Fruit fly (Drosophila melanogaster) whole organism, embryonic: ENCODE results near the gene Fdh.

ENCODE experiments used
- Adf1 ChIP-seq: fragments of 200-800 bp; sonication (Bioruptor generic); IDR thresholded peaks from 2 replicates; pipeline ENCODE4 v1.3.6; 2022; ENCODE audit warnings: missing biosample characterization, missing genetic modification characterization
- CG10543 ChIP-seq: fragments of 200-800 bp; sonication (Bioruptor generic); optimal IDR thresholded peaks from 3 replicates; lab custom pipeline; 2017; ENCODE audit warnings: missing biosample characterization, mild to moderate bottlenecking, missing genetic modification characterization, moderate library complexity
- CG10959 ChIP-seq: fragments of 200-800 bp; sonication (Bioruptor generic); IDR thresholded peaks from 2 replicates; pipeline ENCODE4 v1.3.6; 2022; ENCODE audit warnings: missing biosample characterization, missing genetic modification characterization
- CG11456 ChIP-seq: fragments of 200-800 bp; sonication (Bioruptor generic); IDR thresholded peaks from 3 replicates; pipeline ENCODE4 v1.3.6; 2022; ENCODE audit warnings: missing biosample characterization, missing genetic modification characterization
- CG11696 ChIP-seq: fragments of 200-800 bp; sonication (Bioruptor generic); IDR thresholded peaks from 2 replicates; pipeline ENCODE4 v1.3.6; 2022; ENCODE audit warnings: missing biosample characterization, missing genetic modification characterization
- CG1233 ChIP-seq: fragments of 200-800 bp; sonication (Bioruptor generic); optimal IDR thresholded peaks from 4 replicates; lab custom pipeline; 2018; ENCODE audit warnings: missing biosample characterization, mild to moderate bottlenecking, missing genetic modification characterization
- CG15696 ChIP-seq: fragments of 200-800 bp; sonication (Bioruptor generic); optimal IDR thresholded peaks from 2 replicates; lab custom pipeline; 2019; ENCODE audit warnings: missing biosample characterization, mild to moderate bottlenecking, missing genetic modification characterization, moderate library complexity
- CG17829 ChIP-seq: fragments of 200-800 bp; optimal IDR thresholded peaks from 2 replicates; lab custom pipeline; 2019; ENCODE audit warnings: missing biosample characterization, mild to moderate bottlenecking, missing genetic modification characterization, moderate library complexity
- CG17912 ChIP-seq: fragments of 200-800 bp; sonication (Bioruptor generic); optimal IDR thresholded peaks from 2 replicates; lab custom pipeline; 2018; ENCODE audit warnings: missing biosample characterization, mild to moderate bottlenecking, missing genetic modification characterization
- CG18764 ChIP-seq: fragments of 200-800 bp; sonication (Bioruptor generic); optimal IDR thresholded peaks from 3 replicates; lab custom pipeline; 2016; ENCODE audit warnings: missing biosample characterization, missing genetic modification characterization
- CG2202 ChIP-seq: fragments of 200-800 bp; sonication (Bioruptor generic); optimal IDR thresholded peaks from 2 replicates; lab custom pipeline; 2018; ENCODE audit warnings: missing biosample characterization, mild to moderate bottlenecking, missing genetic modification characterization
- CG34224 ChIP-seq: fragments of 200-800 bp; sonication (Bioruptor generic); IDR thresholded peaks from 3 replicates; pipeline ENCODE4 v1.3.6; 2022; ENCODE audit warnings: missing biosample characterization, missing genetic modification characterization; ENCODE audit not compliant: partially characterized antibody
- CG3726 ChIP-seq: fragments of 200-800 bp; sonication (Bioruptor generic); IDR thresholded peaks from 3 replicates; pipeline ENCODE4, ENCODE4 v1.3.6; 2022; ENCODE audit warnings: missing biosample characterization, missing genetic modification characterization
- CG42726 ChIP-seq: fragments of 200-800 bp; sonication (Bioruptor generic); IDR thresholded peaks from 2 replicates; pipeline ENCODE4 v1.3.6; 2022; ENCODE audit warnings: missing biosample characterization, missing genetic modification characterization; ENCODE audit not compliant: partially characterized antibody
- CG4282 ChIP-seq: fragments of 200-800 bp; sonication (Bioruptor generic); optimal IDR thresholded peaks from 2 replicates; lab custom pipeline; 2016; ENCODE audit warnings: missing biosample characterization, missing genetic modification characterization
- CG4617 ChIP-seq: fragments of 200-800 bp; sonication (Bioruptor generic); optimal IDR thresholded peaks from 3 replicates; lab custom pipeline; 2016; ENCODE audit warnings: missing biosample characterization, missing genetic modification characterization, borderline replicate concordance
- CG6791 ChIP-seq: fragments of 200-800 bp; sonication (Bioruptor generic); IDR thresholded peaks from 3 replicates; pipeline ENCODE4 v1.3.6; 2022; ENCODE audit warnings: missing biosample characterization, missing genetic modification characterization; ENCODE audit not compliant: partially characterized antibody
- CG7372 ChIP-seq: fragments of 200-800 bp; sonication (Bioruptor generic); IDR thresholded peaks from 2 replicates; pipeline ENCODE4 v1.3.6; 2022; ENCODE audit warnings: missing biosample characterization, missing genetic modification characterization
- CG7963 ChIP-seq: fragments of 200-800 bp; sonication (Bioruptor generic); IDR thresholded peaks from 3 replicates; pipeline ENCODE4 v1.3.6; 2022; ENCODE audit warnings: missing biosample characterization, missing genetic modification characterization; ENCODE audit not compliant: partially characterized antibody
- Drgx ChIP-seq: fragments of 200-800 bp; sonication (Bioruptor generic); IDR thresholded peaks from 2 replicates; pipeline ENCODE4 v1.3.6; 2022; ENCODE audit warnings: missing biosample characterization, missing genetic modification characterization
- ERR ChIP-seq: fragments of 200-800 bp; sonication (Bioruptor generic); optimal IDR thresholded peaks from 2 replicates; lab custom pipeline; 2016; ENCODE audit warnings: missing biosample characterization, missing genetic modification characterization
- Gug ChIP-seq: fragments of 200-800 bp; sonication (Bioruptor generic); IDR thresholded peaks from 4 replicates; pipeline ENCODE4 v1.3.6; 2022; ENCODE audit warnings: missing biosample characterization, missing genetic modification characterization
- HLH3B ChIP-seq: fragments of 200-800 bp; sonication (Bioruptor generic); IDR thresholded peaks from 2 replicates; pipeline ENCODE4 v1.3.6; 2022; ENCODE audit warnings: missing biosample characterization, missing genetic modification characterization
- HLH54F ChIP-seq: fragments of 200-800 bp; sonication (Bioruptor generic); optimal IDR thresholded peaks from 3 replicates; lab custom pipeline; 2016; ENCODE audit warnings: missing biosample characterization, missing genetic modification characterization
- Hey ChIP-seq: fragments of 200-800 bp; sonication (Bioruptor generic); optimal IDR thresholded peaks from 3 replicates; lab custom pipeline; 2018; ENCODE audit warnings: missing biosample characterization, mild to moderate bottlenecking, missing genetic modification characterization
- Hmx ChIP-seq: fragments of 200-800 bp; sonication (Bioruptor generic); optimal IDR thresholded peaks from 2 replicates; lab custom pipeline; 2016; ENCODE audit warnings: missing biosample characterization, missing genetic modification characterization
- Lhr ChIP-seq: fragments of 200-800 bp; sonication (Bioruptor generic); optimal IDR thresholded peaks from 3 replicates; lab custom pipeline; 2017; ENCODE audit warnings: mild to moderate bottlenecking, missing biosample characterization, missing genetic modification reagents, missing genetic modification characterization
- Mes4 ChIP-seq: fragments of 200-800 bp; sonication (Bioruptor generic); optimal IDR thresholded peaks from 2 replicates; lab custom pipeline; 2016; ENCODE audit warnings: missing biosample characterization, missing genetic modification characterization
- NC2α ChIP-seq: fragments of 200-800 bp; sonication (Bioruptor generic); optimal IDR thresholded peaks from 2 replicates; lab custom pipeline; 2016; ENCODE audit warnings: missing biosample characterization, missing genetic modification characterization
- Nf-YC ChIP-seq: fragments of 200-800 bp; optimal IDR thresholded peaks from 3 replicates; lab custom pipeline; 2019; ENCODE audit warnings: missing biosample characterization, mild to moderate bottlenecking, missing genetic modification characterization, moderate library complexity
- NfI ChIP-seq: fragments of 200-800 bp; sonication (Bioruptor generic); optimal IDR thresholded peaks from 3 replicates; lab custom pipeline; 2018; ENCODE audit warnings: missing biosample characterization, mild to moderate bottlenecking, missing genetic modification characterization, moderate library complexity
- Oaz ChIP-seq: fragments of 200-800 bp; sonication (Bioruptor generic); IDR thresholded peaks from 2 replicates; pipeline ENCODE4 v1.3.6; 2022; ENCODE audit warnings: missing biosample characterization, missing genetic modification characterization
- Side ChIP-seq: fragments of 200-800 bp; sonication (Bioruptor generic); optimal IDR thresholded peaks from 2 replicates; lab custom pipeline; 2016; ENCODE audit warnings: missing biosample characterization, missing genetic modification characterization
- Sox102F ChIP-seq: fragments of 200-800 bp; sonication (Bioruptor generic); optimal IDR thresholded peaks from 2 replicates; lab custom pipeline; 2018; ENCODE audit warnings: missing biosample characterization, mild to moderate bottlenecking, missing genetic modification characterization, moderate library complexity
- bcd ChIP-seq: fragments of 200-800 bp; sonication (Bioruptor generic); optimal IDR thresholded peaks from 2 replicates; lab custom pipeline; 2017; ENCODE audit warnings: missing biosample characterization, mild to moderate bottlenecking, missing genetic modification characterization
- btn ChIP-seq: fragments of 200-800 bp; sonication (Bioruptor generic); optimal IDR thresholded peaks from 2 replicates; lab custom pipeline; 2016; ENCODE audit warnings: missing biosample characterization, missing genetic modification characterization
- caup ChIP-seq: fragments of 200-800 bp; sonication (Bioruptor generic); optimal IDR thresholded peaks from 3 replicates; lab custom pipeline; 2017; ENCODE audit warnings: missing biosample characterization, mild to moderate bottlenecking, missing genetic modification characterization, moderate library complexity; ENCODE audit not compliant: severe bottlenecking
- dimm ChIP-seq: fragments of 200-800 bp; sonication (Bioruptor generic); IDR thresholded peaks from 2 replicates; pipeline ENCODE4 v1.3.6; 2022; ENCODE audit warnings: missing biosample characterization, missing genetic modification characterization
- dpn ChIP-seq, 2 experiments: fragments of 200-800 bp; sonication (Bioruptor generic); optimal IDR thresholded peaks; 3 replicates each; lab custom pipeline; 2016; ENCODE audit warnings: missing biosample characterization in 2 of 2, missing genetic modification characterization in 2 of 2
- fd3F ChIP-seq: fragments of 200-800 bp; sonication (Bioruptor generic); optimal IDR thresholded peaks from 2 replicates; lab custom pipeline; 2018; ENCODE audit warnings: missing biosample characterization, mild to moderate bottlenecking, missing genetic modification characterization, moderate library complexity
- fru ChIP-seq: fragments of >200 bp; optimal IDR thresholded peaks from 2 replicates; lab custom pipeline; 2017
- klu ChIP-seq: fragments of 200-800 bp; sonication (Bioruptor generic); IDR thresholded peaks from 2 replicates; pipeline ENCODE4 v1.3.6; 2022; ENCODE audit warnings: missing biosample characterization, missing genetic modification characterization
- lmd ChIP-seq: fragments of 200-800 bp; sonication (Bioruptor generic); IDR thresholded peaks from 2 replicates; pipeline ENCODE4 v1.3.6; 2022; ENCODE audit warnings: missing biosample characterization, missing genetic modification characterization
- mirr ChIP-seq: fragments of 200-800 bp; sonication (Bioruptor generic); optimal IDR thresholded peaks from 3 replicates; lab custom pipeline; 2018; ENCODE audit warnings: missing biosample characterization, mild to moderate bottlenecking, missing genetic modification characterization
- mld ChIP-seq: fragments of 200-800 bp; sonication (Bioruptor generic); IDR thresholded peaks from 3 replicates; pipeline ENCODE4 v1.3.6; 2022; ENCODE audit warnings: missing biosample characterization, missing genetic modification characterization; ENCODE audit not compliant: partially characterized antibody
- pita ChIP-seq: fragments of 200-800 bp; sonication (Bioruptor generic); optimal IDR thresholded peaks from 2 replicates; lab custom pipeline; 2017; ENCODE audit warnings: missing biosample characterization, mild to moderate bottlenecking, missing genetic modification characterization
- run ChIP-seq: fragments of 200-800 bp; sonication (Bioruptor generic); optimal IDR thresholded peaks from 3 replicates; lab custom pipeline; 2018; ENCODE audit warnings: missing biosample characterization, mild to moderate bottlenecking, missing genetic modification characterization
- slbo ChIP-seq: fragments of 200-800 bp; sonication (Bioruptor generic); IDR thresholded peaks from 2 replicates; pipeline ENCODE4 v1.3.6; 2022; ENCODE audit warnings: missing biosample characterization, missing genetic modification characterization
- ttk ChIP-seq: fragments of 200-800 bp; sonication (Bioruptor generic); IDR thresholded peaks from 2 replicates; pipeline ENCODE4 v2.1.2; 2022; ENCODE audit warnings: missing biosample characterization, missing genetic modification characterization
- wdn ChIP-seq: fragments of 200-800 bp; sonication (Bioruptor generic); IDR thresholded peaks from 2 replicates; pipeline ENCODE4 v1.3.6; 2022; ENCODE audit warnings: missing biosample characterization, missing genetic modification characterization

Gene Fdh

DNA sequence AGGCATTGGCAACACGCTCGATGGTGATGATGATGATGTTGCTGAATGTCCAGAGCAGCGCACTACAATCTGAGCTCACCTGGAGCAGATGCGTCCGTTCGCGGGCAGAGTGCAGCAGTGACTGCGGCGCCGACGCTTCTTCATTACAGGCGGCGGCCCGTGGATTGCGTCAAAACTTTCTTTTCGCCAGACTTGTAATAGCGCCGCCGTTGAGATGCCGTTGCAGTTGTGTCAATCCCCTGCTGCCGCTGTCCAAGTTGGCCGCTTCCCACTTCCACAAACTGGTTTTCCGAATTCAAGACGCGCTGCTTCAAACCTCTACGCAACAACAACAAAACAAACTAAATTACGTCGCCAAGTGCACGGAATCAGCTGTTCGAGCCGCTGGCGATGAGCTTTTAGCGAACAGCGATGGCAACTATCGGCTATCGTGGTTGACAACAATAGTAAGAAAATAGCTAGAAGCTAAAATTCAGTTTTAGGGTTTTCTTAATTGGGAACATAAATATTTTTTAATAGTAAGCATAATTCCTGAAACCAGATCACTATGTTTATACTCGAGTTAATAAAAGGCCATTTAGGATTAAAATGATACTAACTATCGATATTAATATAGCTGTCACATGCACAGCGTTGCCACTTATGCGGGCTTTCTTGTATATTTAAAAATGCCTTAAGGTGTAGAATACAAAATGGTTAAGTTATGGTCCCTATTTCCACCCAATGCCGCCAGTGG, 9.8 kb upstream of the Fdh start, which contains the start of gene Tpc1 (continued):
- TF ChIP-seq lmd (GFP tag; lab: Robert Waterston, UW) (no peak; the same call in 1 of the 2 replicates), fd3F (GFP tag; lab: Kevin White, UChicago) (no peak), slbo (GFP tag; lab: Robert Waterston, UW) (peak; percentile 46; the same call in 1 of the 2 replicates), CG1233 (GFP tag; lab: Kevin White, UChicago) (no peak), mld (GFP tag; lab: Robert Waterston, UW) (no peak; the same call in 2 of the 3 replicates), Hmx (GFP tag; lab: Kevin White, UChicago) (peak; percentile 9), CG4617 (GFP tag; lab: Kevin White, UChicago) (no peak), Hey (tag; lab: Kevin White, UChicago) (no peak), CG3726 (GFP tag; lab: Robert Waterston, UW) (no peak), Side (GFP tag; lab: Kevin White, UChicago) (peak; percentile 18), caup (GFP tag; lab: Kevin White, UChicago) (no peak), btn (GFP tag; lab: Kevin White, UChicago) (no peak), CG7372 (GFP tag; lab: Robert Waterston, UW) (no peak), klu (GFP tag; lab: Robert Waterston, UW) (no peak), CG34224 (GFP tag; lab: Robert Waterston, UW) (peak; percentile 91), ERR (GFP tag; lab: Kevin White, UChicago) (no peak), CG7963 (GFP tag; lab: Robert Waterston, UW) (peak; percentile 47; the same call in 2 of the 3 replicates), Nf-YC (peak; percentile 47), ttk (GFP tag; lab: Robert Waterston, UW) (no peak), Oaz (GFP tag; lab: Robert Waterston, UW) (no peak), CG42726 (GFP tag; lab: Robert Waterston, UW) (no peak), HLH54F (GFP tag; lab: Kevin White, UChicago) (peak; percentile 62), fru (lab: Kevin White, UChicago) (no peak), mirr (GFP tag; lab: Kevin White, UChicago) (no peak), NC2α (no peak), run (tag; lab: Kevin White, UChicago) (no peak), wdn (no peak), Lhr (peak; percentile 21), CG6791 (GFP tag; lab: Robert Waterston, UW) (peak; percentile 70), bcd (peak; percentile 20), CG4282 (no peak), Mes4 (GFP tag; lab: Kevin White, UChicago) (no peak), CG17829 (tag; lab: Kevin White, UChicago) (peak; percentile 53), Adf1 (GFP tag; lab: Robert Waterston, UW) (peak; percentile 46; the same call in 1 of the 2 replicates), CG17912 (no peak), HLH3B (GFP tag; lab: Robert Waterston, UW) (no peak), CG18764 (no peak), CG11456 (GFP tag; lab: Robert Waterston, UW) (no peak), CG2202 (no peak), CG10543 (GFP tag; lab: Kevin White, UChicago) (peak; percentile 9), CG11696 (GFP tag; lab: Robert Waterston, UW) (no peak), Sox102F (GFP tag; lab: Kevin White, UChicago) (peak; percentile 35), pita (GFP tag; lab: Kevin White, UChicago) (no peak), Drgx (GFP tag; lab: Robert Waterston, UW) (no peak), dpn (GFP tag; optimal IDR thresholded peaks at IDR 0.05; lab: Kevin White, UChicago) (peak; percentile 16 to 44), NfI (GFP tag; lab: Kevin White, UChicago) (peak; percentile 28), CG15696 (tag; lab: Kevin White, UChicago) (peak; percentile 26), Gug (no peak; the same call in 3 of the 4 replicates), dimm (GFP tag; lab: Robert Waterston, UW) (no peak), CG10959 (GFP tag; lab: Robert Waterston, UW) (no peak)
